Worm (Caenorhabditis elegans): ENCODE data around the gene kap-1.
A peak's percentile ranks its signal among the peaks of the same experiment; 100 is the strongest.

Gene kap-1

DNA sequence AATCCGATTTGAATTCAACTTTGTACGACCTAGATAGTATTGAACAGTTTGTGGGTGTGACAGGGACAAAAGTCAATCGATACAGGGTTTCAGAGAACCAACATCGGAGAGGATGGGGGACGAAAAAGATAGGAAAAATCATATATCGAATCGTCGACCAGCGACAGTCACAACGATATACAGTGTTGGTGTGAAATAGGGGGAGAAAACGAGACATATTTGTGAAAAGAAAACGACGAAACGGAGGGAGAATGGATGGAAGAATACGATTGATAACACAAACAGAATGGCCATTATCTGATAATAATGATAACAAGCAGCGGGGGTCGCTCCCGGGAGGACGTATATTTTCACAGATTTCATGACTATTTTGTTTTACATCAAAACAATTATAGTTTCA, 36.8 kb downstream of the kap-1 start:
- TF ChIP-seq hmg-4 (GFP tag; optimal IDR thresholded peaks at IDR 0.05) (no peak), ama-1 (optimal IDR thresholded peaks at IDR 0.05) (no peak), scrt-1 (GFP tag; IDR thresholded peaks at IDR 0.05) (no peak), pes-1 (GFP tag; IDR thresholded peaks at IDR 0.05) (no peak), B0310.2 (tag; optimal IDR thresholded peaks at IDR 0.05) (no peak), F13C5.2 (tag; optimal IDR thresholded peaks at IDR 0.05) (no peak), ceh-13 (GFP tag; optimal IDR thresholded peaks at IDR 0.05) (no peak), tbx-11 (GFP tag; IDR thresholded peaks at IDR 0.05) (no peak), ceh-36 (tag; optimal IDR thresholded peaks at IDR 0.05) (no peak), tbx-37 (GFP tag; conservative IDR thresholded peaks at IDR 0.05) (no peak), tra-4 (tag; optimal IDR thresholded peaks at IDR 0.05) (no peak), aly-1 (tag; optimal IDR thresholded peaks at IDR 0.05) (no peak), ets-7 (tag; optimal IDR thresholded peaks at IDR 0.05) (no peak), sea-1 (GFP tag; conservative IDR thresholded peaks at IDR 0.05) (no peak), hmbx-1 (tag; optimal IDR thresholded peaks at IDR 0.05) (no peak), hnd-1 (tag; optimal IDR thresholded peaks at IDR 0.05) (no peak), flt-1 (GFP tag; IDR thresholded peaks at IDR 0.05) (no peak)

ce11 chrIII:7376143-7376802, 37.6 kb downstream of the kap-1 start:
- TF ChIP-seq hmg-4 (GFP tag; optimal IDR thresholded peaks at IDR 0.05) = peak; percentile 86
- no peak for TF ChIP-seq ama-1 (optimal IDR thresholded peaks at IDR 0.05)

ce11 chrIII:7378522-7378921, 39.9 kb downstream of the kap-1 start:
- TF ChIP-seq F13C5.2 (tag; optimal IDR thresholded peaks at IDR 0.05) (no peak), ets-7 (tag; optimal IDR thresholded peaks at IDR 0.05) (no peak), scrt-1 (GFP tag; IDR thresholded peaks at IDR 0.05) (no peak), hmbx-1 (tag; optimal IDR thresholded peaks at IDR 0.05) (no peak), pes-1 (GFP tag; IDR thresholded peaks at IDR 0.05) (no peak), hmg-4 (GFP tag; optimal IDR thresholded peaks at IDR 0.05) (peak; percentile 15), aly-1 (tag; optimal IDR thresholded peaks at IDR 0.05) (no peak)

- TF ChIP-seq flt-1 (GFP tag; IDR thresholded peaks at IDR 0.05) (no peak), hmbx-1 (tag; optimal IDR thresholded peaks at IDR 0.05) (no peak), ets-7 (tag; optimal IDR thresholded peaks at IDR 0.05) (no peak), aly-1 (tag; optimal IDR thresholded peaks at IDR 0.05) (no peak), hnd-1 (tag; optimal IDR thresholded peaks at IDR 0.05) (no peak), tbx-11 (GFP tag; IDR thresholded peaks at IDR 0.05) (no peak), tbx-37 (GFP tag; conservative IDR thresholded peaks at IDR 0.05) (no peak), ceh-13 (GFP tag; optimal IDR thresholded peaks at IDR 0.05) (no peak), hmg-4 (GFP tag; optimal IDR thresholded peaks at IDR 0.05) (no peak), scrt-1 (GFP tag; IDR thresholded peaks at IDR 0.05) (no peak), ama-1 (optimal IDR thresholded peaks at IDR 0.05) (no peak), B0310.2 (tag; optimal IDR thresholded peaks at IDR 0.05) (no peak), tra-4 (tag; optimal IDR thresholded peaks at IDR 0.05) (no peak), ceh-36 (tag; optimal IDR thresholded peaks at IDR 0.05) (no peak), sea-1 (GFP tag; conservative IDR thresholded peaks at IDR 0.05) (no peak), F13C5.2 (tag; optimal IDR thresholded peaks at IDR 0.05) (no peak), pes-1 (GFP tag; IDR thresholded peaks at IDR 0.05) (no peak)
Observed at ce11 chrIII:7378945-7379344, 40.3 kb downstream of the kap-1 start, which contains the start of gene T20B12.7. T20B12.7 (minus strand) TSS chrIII:7379045.

DNA sequence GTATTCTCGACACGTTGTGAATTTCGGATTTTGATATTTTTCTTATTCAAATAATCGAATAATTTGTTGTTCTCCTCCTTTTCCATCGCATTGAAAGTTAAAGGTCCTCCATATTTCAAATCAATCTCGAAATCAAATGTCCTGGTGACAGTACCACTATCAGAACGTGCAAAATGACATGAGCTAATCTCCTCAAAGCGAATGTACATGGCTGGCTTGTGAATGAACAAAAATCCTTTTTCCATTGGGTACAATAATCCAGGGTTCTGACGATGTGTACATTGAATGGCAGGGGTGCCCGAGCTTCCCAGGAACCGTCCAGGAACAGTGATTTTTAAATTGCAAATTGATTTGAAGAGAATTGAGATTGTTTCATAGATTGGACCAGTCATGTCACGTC, 41.5 kb downstream of the kap-1 start:
- TF ChIP-seq hmg-4 (GFP tag; optimal IDR thresholded peaks at IDR 0.05) (no peak), pes-1 (GFP tag; IDR thresholded peaks at IDR 0.05) (no peak), ets-7 (tag; optimal IDR thresholded peaks at IDR 0.05) (no peak), flt-1 (GFP tag; IDR thresholded peaks at IDR 0.05) (no peak), sea-1 (GFP tag; conservative IDR thresholded peaks at IDR 0.05) (no peak), hnd-1 (tag; optimal IDR thresholded peaks at IDR 0.05) (no peak)

- no peak for TF ChIP-seq sea-1 (GFP tag; conservative IDR thresholded peaks at IDR 0.05)
- no peak for TF ChIP-seq hmg-4 (GFP tag; optimal IDR thresholded peaks at IDR 0.05)
- TF ChIP-seq aly-1 (tag; optimal IDR thresholded peaks at IDR 0.05) = no peak
- no peak for TF ChIP-seq tbx-37 (GFP tag; conservative IDR thresholded peaks at IDR 0.05)
- no peak for TF ChIP-seq hnd-1 (tag; optimal IDR thresholded peaks at IDR 0.05)
- peak; percentile 18 for TF ChIP-seq F13C5.2 (tag; optimal IDR thresholded peaks at IDR 0.05)
- TF ChIP-seq ceh-36 (tag; optimal IDR thresholded peaks at IDR 0.05) = no peak
Observed at ce11 chrIII:7381546-7382171, 43.0 kb downstream of the kap-1 start, which contains the start of the genes hmg-4 and T20B12.3. hmg-4 (minus strand) TSS chrIII:7381596. T20B12.3 (plus strand) TSS chrIII:7382115.

DNA sequence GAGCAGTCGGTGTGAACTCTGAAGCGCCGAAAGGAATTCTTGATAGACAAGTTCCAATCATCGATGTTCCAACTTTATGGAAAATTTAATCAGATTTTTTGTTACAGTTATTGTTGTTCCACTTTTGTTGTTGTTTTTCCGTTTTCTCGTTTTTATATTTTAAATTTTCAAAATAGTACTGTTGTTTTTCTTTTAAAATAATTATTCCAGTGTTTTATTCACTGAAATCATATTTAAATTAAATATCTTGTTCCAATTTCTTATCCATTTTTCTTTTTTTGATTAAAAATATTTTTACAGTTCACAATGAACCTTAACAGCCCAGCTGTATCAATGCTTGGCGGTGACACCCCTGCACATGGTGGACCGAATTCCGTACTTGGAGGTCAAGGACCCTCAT, 45.1 kb downstream of the kap-1 start, which contains the start of gene tbp-1:
TSS of gene tbp-1 (plus strand) at position 301 of the 400 bp plus-strand sequence.
- TF ChIP-seq ama-1 (optimal IDR thresholded peaks at IDR 0.05) = no peak
- TF ChIP-seq hnd-1 (tag; optimal IDR thresholded peaks at IDR 0.05) = no peak
- TF ChIP-seq aly-1 (tag; optimal IDR thresholded peaks at IDR 0.05) = no peak
- no peak for TF ChIP-seq pes-1 (GFP tag; IDR thresholded peaks at IDR 0.05)
- no peak for TF ChIP-seq ceh-36 (tag; optimal IDR thresholded peaks at IDR 0.05)
- TF ChIP-seq hmbx-1 (tag; optimal IDR thresholded peaks at IDR 0.05) = no peak
- TF ChIP-seq scrt-1 (GFP tag; IDR thresholded peaks at IDR 0.05) = no peak
- TF ChIP-seq flt-1 (GFP tag; IDR thresholded peaks at IDR 0.05) = no peak
- no peak for TF ChIP-seq sea-1 (GFP tag; conservative IDR thresholded peaks at IDR 0.05)
- no peak for TF ChIP-seq hmg-4 (GFP tag; optimal IDR thresholded peaks at IDR 0.05)
- TF ChIP-seq B0310.2 (tag; optimal IDR thresholded peaks at IDR 0.05) = no peak
- TF ChIP-seq ets-7 (tag; optimal IDR thresholded peaks at IDR 0.05) = no peak
- no peak for TF ChIP-seq tbx-37 (GFP tag; conservative IDR thresholded peaks at IDR 0.05)
- no peak for TF ChIP-seq tra-4 (tag; optimal IDR thresholded peaks at IDR 0.05)
- TF ChIP-seq tbx-11 (GFP tag; IDR thresholded peaks at IDR 0.05) = no peak
- TF ChIP-seq F13C5.2 (tag; optimal IDR thresholded peaks at IDR 0.05) = no peak
- no peak for TF ChIP-seq ceh-13 (GFP tag; optimal IDR thresholded peaks at IDR 0.05)

Data from whole organism, early embryonic.